Worm (Caenorhabditis elegans) whole organism, young adult: ENCODE data around the gene actl-1.

Source experiments
- C17E4.6 ChIP-seq: fragments of 200-800 bp; sonication (Bioruptor generic); IDR thresholded peaks from 2 replicates; pipeline ENCODE4 v1.3.6; 2022; ENCODE audit warnings: missing genetic modification reagents, missing genetic modification characterization, missing compliant biosample characterization
- F33H1.4 ChIP-seq: fragments of 200-800 bp; sonication (Bioruptor generic); IDR thresholded peaks from 2 replicates; pipeline ENCODE4 v1.3.6; 2022; ENCODE audit warnings: missing genetic modification reagents, missing genetic modification characterization, missing compliant biosample characterization
- T07F8.4 ChIP-seq: sonication (generic microtip); optimal IDR thresholded peaks from 2 replicates; lab custom pipeline; 2016; ENCODE audit warnings: mild to moderate bottlenecking, missing genetic modification characterization, moderate library complexity, missing compliant biosample characterization
- Y56A3A.18 ChIP-seq: fragments of 200-800 bp; sonication (Bioruptor generic); IDR thresholded peaks from 2 replicates; pipeline ENCODE4 v1.3.6; 2022; ENCODE audit warnings: missing genetic modification reagents, missing genetic modification characterization, missing compliant biosample characterization
- Y79H2A.3 ChIP-seq: fragments of 200-800 bp; sonication (Bioruptor generic); conservative IDR thresholded peaks from 2 replicates; pipeline ENCODE4 v1.3.6; 2022; ENCODE audit warnings: missing genetic modification reagents, missing genetic modification characterization, missing compliant biosample characterization
- akir-1 ChIP-seq: fragments of 200-800 bp; sonication (Bioruptor generic); optimal IDR thresholded peaks from 2 replicates; lab custom pipeline; 2018; ENCODE audit warnings: mild to moderate bottlenecking, missing genetic modification characterization, moderate library complexity, missing compliant biosample characterization
- aptf-2 ChIP-seq: fragments of 200-800 bp; sonication (Bioruptor generic); conservative IDR thresholded peaks from 2 replicates; pipeline ENCODE4 v1.3.6; 2022; ENCODE audit warnings: missing genetic modification reagents, missing genetic modification characterization, missing compliant biosample characterization
- atf-7 ChIP-seq: sonication (generic microtip); optimal IDR thresholded peaks from 2 replicates; lab custom pipeline; 2017; ENCODE audit warnings: mild to moderate bottlenecking, missing genetic modification characterization, missing compliant biosample characterization
- attf-3 ChIP-seq: fragments of 200-800 bp; sonication (Bioruptor generic); conservative IDR thresholded peaks from 2 replicates; pipeline ENCODE4 v1.3.6; 2022; ENCODE audit warnings: missing genetic modification reagents, missing genetic modification characterization, missing compliant biosample characterization
- bed-1 ChIP-seq: fragments of 200-800 bp; sonication (Bioruptor generic); IDR thresholded peaks from 2 replicates; pipeline ENCODE4 v1.3.6; 2022; ENCODE audit warnings: missing genetic modification reagents, missing genetic modification characterization, missing compliant biosample characterization
- bed-2 ChIP-seq: fragments of 200-800 bp; sonication (Bioruptor generic); IDR thresholded peaks from 2 replicates; pipeline ENCODE4 v1.3.6; 2022; ENCODE audit warnings: missing genetic modification reagents, missing genetic modification characterization, missing compliant biosample characterization
- ceh-27 ChIP-seq: fragments of 200-800 bp; sonication (Bioruptor generic); optimal IDR thresholded peaks from 2 replicates; lab custom pipeline; 2018; ENCODE audit warnings: mild to moderate bottlenecking, missing genetic modification characterization, moderate library complexity, missing compliant biosample characterization
- ceh-58 ChIP-seq: fragments of 200-800 bp; sonication (Bioruptor generic); IDR thresholded peaks from 2 replicates; pipeline ENCODE4 v1.3.6; 2022; ENCODE audit warnings: missing genetic modification characterization, missing compliant biosample characterization
- dox-1 ChIP-seq: fragments of 200-800 bp; sonication (Bioruptor generic); IDR thresholded peaks from 2 replicates; pipeline ENCODE4 v1.3.6; 2022; ENCODE audit warnings: missing genetic modification reagents, missing genetic modification characterization, missing compliant biosample characterization
- efl-1 ChIP-seq: fragments of 150-350 bp; optimal IDR thresholded peaks from 2 replicates; lab custom pipeline; 2014; ENCODE audit warnings: missing biosample characterization, missing genetic modification reagents, missing genetic modification characterization
- egl-44 ChIP-seq: fragments of 200-800 bp; sonication (Bioruptor generic); IDR thresholded peaks from 2 replicates; pipeline ENCODE4 v1.3.6; 2022; ENCODE audit warnings: missing genetic modification reagents, missing genetic modification characterization, missing compliant biosample characterization
- ekl-4 ChIP-seq: fragments of 200-800 bp; sonication (Bioruptor generic); IDR thresholded peaks from 2 replicates; pipeline ENCODE4 v1.3.6; 2022; ENCODE audit warnings: missing genetic modification reagents, missing genetic modification characterization, missing compliant biosample characterization
- ets-4 ChIP-seq: fragments of 200-800 bp; sonication (Bioruptor generic); optimal IDR thresholded peaks from 2 replicates; lab custom pipeline; 2018; ENCODE audit warnings: mild to moderate bottlenecking, missing genetic modification characterization, missing compliant biosample characterization
- hlh-12 ChIP-seq: sonication (generic microtip); optimal IDR thresholded peaks from 2 replicates; lab custom pipeline; 2016; ENCODE audit warnings: missing genetic modification characterization, missing compliant biosample characterization
- hmg-20 ChIP-seq: fragments of 200-800 bp; sonication (Bioruptor generic); IDR thresholded peaks from 2 replicates; pipeline ENCODE4 v1.3.6; 2022; ENCODE audit warnings: missing genetic modification reagents, missing genetic modification characterization, missing compliant biosample characterization
- let-607 ChIP-seq, 2 experiments: fragments of 200-800 bp in 1 of 2; sonication (Bioruptor generic) in 1 of 2; sonication (generic microtip) in 1 of 2; optimal IDR thresholded peaks; 2 replicates each; lab custom pipeline; 2016 to 2018; ENCODE audit warnings: mild to moderate bottlenecking in 2 of 2, missing compliant biosample characterization in 2 of 2, missing genetic modification characterization in 2 of 2, moderate library complexity in 2 of 2, missing genotype in 1 of 2
- lsl-1 ChIP-seq: fragments of 200-800 bp; sonication (Bioruptor generic); optimal IDR thresholded peaks from 2 replicates; lab custom pipeline; 2018; ENCODE audit warnings: mild to moderate bottlenecking, missing genetic modification characterization, moderate library complexity, missing compliant biosample characterization
- madf-10 ChIP-seq: sonication (generic microtip); optimal IDR thresholded peaks from 2 replicates; lab custom pipeline; 2016; ENCODE audit warnings: mild to moderate bottlenecking, missing genetic modification characterization, missing compliant biosample characterization
- mes-4 ChIP-seq: sonication (generic microtip); optimal IDR thresholded peaks from 2 replicates; lab custom pipeline; 2016; ENCODE audit warnings: missing genotype, missing genetic modification characterization, missing compliant biosample characterization
- nhr-80 ChIP-seq: sonication (generic microtip); optimal IDR thresholded peaks from 2 replicates; lab custom pipeline; 2016; ENCODE audit warnings: missing genetic modification characterization, missing compliant biosample characterization
- rcor-1 ChIP-seq: fragments of 200-800 bp; sonication (Bioruptor generic); IDR thresholded peaks from 2 replicates; pipeline ENCODE4 v1.3.6; 2022; ENCODE audit warnings: missing genetic modification reagents, missing genetic modification characterization, missing compliant biosample characterization
- snpc-3.4 ChIP-seq: sonication (generic microtip); optimal IDR thresholded peaks from 2 replicates; lab custom pipeline; 2017; ENCODE audit warnings: missing genetic modification characterization, mild to moderate bottlenecking, missing compliant biosample characterization, antibody characterized with exemption, moderate library complexity, missing genotype, missing genetic modification reagents
- snpc-4 ChIP-seq, 5 experiments: fragments of 150-350 bp in 1 of 5; sonication (generic microtip) in 4 of 5; optimal IDR thresholded peaks; 2 replicates each; lab custom pipeline; 2014 to 2018; ENCODE audit warnings: missing genetic modification characterization in 5 of 5, missing biosample characterization in 3 of 5, antibody characterized with exemption in 2 of 5, mild to moderate bottlenecking in 2 of 5, missing compliant biosample characterization in 2 of 5, missing genotype in 2 of 5, moderate library complexity in 2 of 5, missing genetic modification reagents in 1 of 5
- tbp1 ChIP-seq: fragments of 200-800 bp; sonication (Bioruptor generic); optimal IDR thresholded peaks from 2 replicates; lab custom pipeline; 2018; ENCODE audit warnings: mild to moderate bottlenecking, missing genetic modification characterization, missing compliant biosample characterization
- ztf-22 ChIP-seq: fragments of 200-800 bp; sonication (Bioruptor generic); optimal IDR thresholded peaks from 2 replicates; lab custom pipeline; 2018; ENCODE audit warnings: mild to moderate bottlenecking, missing genetic modification characterization, moderate library complexity, missing compliant biosample characterization
- ztf-28 ChIP-seq: fragments of 200-800 bp; sonication (Bioruptor generic); IDR thresholded peaks from 2 replicates; pipeline ENCODE4 v1.3.6; 2022; ENCODE audit warnings: missing genetic modification reagents, missing genetic modification characterization, missing compliant biosample characterization

Gene actl-1

DNA sequence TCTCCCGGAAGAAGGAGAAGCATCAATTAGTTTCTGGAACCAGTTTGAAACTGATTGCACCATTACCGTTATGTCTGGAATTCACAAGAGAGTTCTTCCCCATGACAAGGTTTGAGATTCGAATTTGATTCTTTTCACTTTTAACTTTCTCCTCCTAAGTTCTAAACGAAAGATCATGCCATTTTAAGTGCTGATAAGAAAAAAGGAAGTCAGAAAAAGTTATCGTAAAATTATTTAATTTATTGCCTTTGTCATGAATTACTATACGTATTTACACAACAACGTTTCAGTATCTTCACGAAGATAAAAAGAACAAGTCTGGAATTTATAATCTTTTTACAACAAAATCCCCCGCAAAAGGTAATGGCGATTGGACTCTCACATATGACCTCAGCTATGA, 39.5 kb downstream of the actl-1 start:
- TF ChIP-seq nhr-80 (tag; lab: Kevin White, UChicago) (peak; percentile 37), F33H1.4 (GFP tag; lab: Robert Waterston, UW) (no peak)
- TF ChIP-seq, all 124 proteins: peak for 1

DNA sequence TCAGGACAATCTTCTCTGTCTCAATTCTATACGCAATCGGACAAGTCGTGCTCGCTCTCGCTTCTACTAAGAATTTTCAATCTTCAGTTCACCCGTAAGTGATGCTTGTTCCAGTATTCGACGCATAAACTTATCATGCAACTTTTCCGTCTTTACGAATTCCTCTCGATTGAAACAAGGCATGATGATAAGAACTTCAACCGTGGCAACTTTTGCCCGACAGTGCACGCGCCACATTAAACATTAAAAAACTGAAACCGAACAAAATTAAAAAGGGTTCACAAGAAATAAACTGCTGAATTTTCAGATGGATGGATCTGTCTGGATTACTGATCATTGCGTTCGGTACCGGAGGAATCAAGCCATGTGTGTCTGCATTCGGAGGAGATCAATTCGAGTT, 41.2 kb downstream of the actl-1 start:
- TF ChIP-seq nhr-80 (tag; lab: Kevin White, UChicago) (peak; percentile 54), ceh-27 (GFP tag; lab: Kevin White, UChicago) (no peak)

DNA sequence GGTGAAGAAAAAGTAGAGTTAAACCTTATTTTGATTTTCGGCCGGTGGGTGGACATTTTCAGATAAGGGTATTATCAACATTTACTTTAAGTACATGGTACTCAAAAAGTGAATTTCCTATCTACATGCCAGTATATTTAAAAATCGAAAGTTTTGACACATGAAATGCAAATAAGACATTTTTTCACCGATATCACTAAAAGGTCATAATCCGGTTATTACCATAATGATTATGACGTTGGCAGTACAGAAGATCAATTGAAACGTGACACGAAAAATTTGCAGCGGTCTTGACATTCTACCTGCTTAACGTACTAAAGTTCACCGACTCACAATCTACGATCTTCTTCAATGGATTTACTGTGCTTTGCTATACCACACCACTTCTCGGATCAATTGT, 41.6 kb downstream of the actl-1 start:
- TF ChIP-seq bed-1 (GFP tag; lab: Robert Waterston, UW) = no peak
- TF ChIP-seq Y56A3A.18 = no peak
- TF ChIP-seq ztf-28 (GFP tag; lab: Robert Waterston, UW) = no peak
- TF ChIP-seq ekl-4 (GFP tag; lab: Robert Waterston, UW) = no peak
- TF ChIP-seq hlh-12 (tag; lab: Kevin White, UChicago) = no peak
- TF ChIP-seq dox-1 (GFP tag; lab: Robert Waterston, UW) = no peak
- no peak for TF ChIP-seq snpc-3.4
- TF ChIP-seq akir-1 = no peak
- TF ChIP-seq T07F8.4 (tag; lab: Kevin White, UChicago) = no peak
- no peak for TF ChIP-seq hmg-20 (GFP tag; lab: Robert Waterston, UW)
- TF ChIP-seq lsl-1 (GFP tag; lab: Kevin White, UChicago) = no peak
- TF ChIP-seq snpc-4 (GFP tag; optimal IDR thresholded peaks at IDR 0.05; lab: Kevin White, UChicago) = no peak
- TF ChIP-seq snpc-4 (tag; optimal IDR thresholded peaks at IDR 0.05; lab: Kevin White, UChicago) = no peak

DNA sequence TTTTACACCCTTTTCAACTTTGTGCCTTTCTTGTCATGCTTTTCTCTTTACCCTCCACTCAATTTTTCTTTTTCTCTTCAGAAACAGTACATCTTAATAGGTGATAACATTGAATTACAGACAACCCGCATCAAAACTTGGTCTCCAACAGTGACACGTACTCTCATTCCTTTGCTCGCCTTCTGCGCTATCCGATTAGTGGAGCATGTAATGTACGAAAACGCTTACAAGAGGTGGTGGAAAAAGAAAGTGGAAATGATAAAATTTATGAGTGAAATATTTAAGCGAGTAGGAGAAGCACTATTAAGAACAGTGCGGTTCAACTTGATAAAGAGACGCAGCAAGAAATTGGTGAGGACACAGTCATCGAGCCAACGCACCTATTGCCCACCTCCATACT, 43.1 kb downstream of the actl-1 start, which contains the start of gene pept-1:
pept-1 (plus strand) TSS at position 306 of the 400 bp plus-strand sequence.
- TF ChIP-seq tbp1 (GFP tag; lab: Kevin White, UChicago) (peak; percentile 25), dox-1 (GFP tag; lab: Robert Waterston, UW) (peak; percentile 74), akir-1 (no peak), bed-1 (GFP tag; lab: Robert Waterston, UW) (no peak), attf-3 (GFP tag; lab: Robert Waterston, UW) (no peak), Y79H2A.3 (GFP tag; lab: Robert Waterston, UW) (no peak), Y56A3A.18 (peak; percentile 70; the same call in 1 of the 2 replicates), ceh-58 (GFP tag; lab: Robert Waterston, UW) (no peak), mes-4 (tag; lab: Kevin White, UChicago) (no peak), efl-1 (no peak), ztf-22 (peak; percentile 60), nhr-80 (tag; lab: Kevin White, UChicago) (peak; percentile 99), bed-2 (no peak), let-607 (tag; optimal IDR thresholded peaks at IDR 0.05; lab: Kevin White, UChicago) (peak; percentile 12 to 13), atf-7 (tag; lab: Kevin White, UChicago) (peak; percentile 50), ets-4 (peak; percentile 87), aptf-2 (GFP tag; lab: Robert Waterston, UW) (no peak)

DNA sequence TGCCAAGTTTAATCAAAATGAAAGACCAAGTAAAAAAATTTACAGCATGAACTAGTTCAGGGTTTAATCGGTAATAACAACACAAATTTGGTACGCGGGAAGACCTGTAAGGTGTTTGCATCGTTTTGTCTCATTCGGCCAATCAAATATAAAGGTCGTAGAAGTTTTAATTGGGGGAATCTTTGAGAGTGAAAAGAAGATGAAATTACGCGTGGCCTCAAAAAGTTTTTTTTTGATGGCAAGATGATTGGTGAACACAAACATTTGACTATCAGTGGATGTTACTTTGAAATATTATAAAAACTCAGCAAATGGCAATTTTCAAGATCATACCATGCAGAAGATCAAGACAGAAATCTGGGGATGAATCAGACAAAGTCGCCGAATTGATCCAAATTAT, 44.5 kb downstream of the actl-1 start, which contains the start of gene nas-33:
nas-33 (minus strand) TSS at position 101 of the 400 bp plus-strand sequence.
- TF ChIP-seq Y79H2A.3 (GFP tag; lab: Robert Waterston, UW) (no peak), egl-44 (GFP tag; lab: Robert Waterston, UW) (no peak), madf-10 (no peak), C17E4.6 (GFP tag; lab: Robert Waterston, UW) (no peak), rcor-1 (no peak)
